Fruit fly (Drosophila melanogaster): Measurements from ENCODE around the gene nab.

DNA sequence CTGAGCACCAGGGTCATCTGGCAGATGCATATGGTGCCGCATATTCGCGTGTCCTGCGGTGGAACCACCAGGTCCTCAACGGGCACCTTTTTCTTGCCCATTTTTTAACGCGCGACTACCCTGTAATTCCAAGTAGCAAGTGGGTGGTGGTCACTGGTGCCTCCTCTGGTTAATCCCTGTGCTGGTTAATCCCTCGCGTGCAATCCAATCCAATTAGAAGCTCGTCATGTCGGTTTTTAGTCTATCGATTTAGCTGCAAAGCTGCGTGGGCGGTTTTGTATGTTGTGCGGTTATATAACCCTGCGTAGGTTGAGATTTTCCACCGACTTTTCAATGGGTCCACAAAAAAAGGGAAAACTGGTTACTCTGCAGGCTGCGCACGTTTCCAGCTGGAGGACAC lies 23.8 kb upstream of the nab start, which contains the start of gene Teh3:
- TF ChIP-seq gl (tag; optimal IDR thresholded peaks at IDR 0.05) (no peak), CG12605 (GFP tag; IDR thresholded peaks at IDR 0.05) (no peak), CG15710 (tag; optimal IDR thresholded peaks at IDR 0.05) (no peak), CG14655 (GFP tag; optimal IDR thresholded peaks at IDR 0.05) (no peak), CG34367 (tag; optimal IDR thresholded peaks at IDR 0.05) (no peak), Snoo (tag; optimal IDR thresholded peaks at IDR 0.05) (no peak)
